Worm (Caenorhabditis elegans) whole organism, dauer: Measurements from ENCODE around the gene xbp-1.

Experiments
- unc-62 ChIP-seq: sonication (generic microtip); optimal IDR thresholded peaks from 2 replicates; lab custom pipeline; 2017; ENCODE audit warnings: missing biosample characterization, missing genetic modification reagents, missing genetic modification characterization

xbp-1 gene

DNA sequence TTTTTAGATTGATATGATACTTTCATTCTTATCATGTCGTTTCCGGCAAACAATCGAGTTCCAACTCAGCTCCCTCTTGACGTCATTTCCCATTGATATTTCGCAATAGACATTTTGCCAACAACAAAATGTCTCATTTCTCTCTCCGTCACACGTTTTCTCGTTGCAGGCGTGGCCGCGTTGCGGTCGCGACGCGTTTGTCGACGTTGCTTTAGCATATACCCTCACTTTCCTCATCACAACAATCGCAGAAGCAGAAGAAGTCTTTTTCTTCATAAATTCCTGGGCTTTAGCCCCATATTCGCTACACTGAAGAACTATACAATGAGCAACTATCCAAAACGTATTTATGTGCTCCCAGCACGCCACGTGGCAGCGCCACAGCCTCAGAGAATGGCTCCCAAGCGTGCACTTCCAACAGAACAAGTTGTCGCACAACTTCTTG is at the start of gene xbp-1:
Gene xbp-1, plus strand, starts transcription at position 151 of the 445 bp plus-strand sequence.
- TF ChIP-seq unc-62 (GFP tag; lab: Kevin White, UChicago) = no peak

DNA sequence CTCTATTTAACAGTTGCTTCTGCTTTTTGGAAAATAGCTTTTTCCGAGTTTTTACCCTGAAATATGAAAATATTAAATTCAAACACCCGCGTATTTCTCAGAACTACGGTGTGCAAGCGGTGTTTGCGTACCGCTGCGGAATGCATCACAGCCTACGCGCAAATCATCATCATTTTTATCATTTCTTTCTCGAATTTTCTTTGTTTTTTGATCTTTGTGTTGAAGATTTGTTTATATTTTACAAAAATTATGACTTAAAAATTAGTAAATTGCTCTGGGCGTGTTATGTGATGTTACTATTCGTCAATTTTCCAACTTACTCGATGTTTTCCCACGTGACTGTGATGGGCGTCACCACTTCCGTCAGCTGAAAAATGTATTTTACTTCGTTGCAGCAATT is 42.7 kb upstream of the xbp-1 start:
- no peak for TF ChIP-seq unc-62 (GFP tag; lab: Kevin White, UChicago)

DNA sequence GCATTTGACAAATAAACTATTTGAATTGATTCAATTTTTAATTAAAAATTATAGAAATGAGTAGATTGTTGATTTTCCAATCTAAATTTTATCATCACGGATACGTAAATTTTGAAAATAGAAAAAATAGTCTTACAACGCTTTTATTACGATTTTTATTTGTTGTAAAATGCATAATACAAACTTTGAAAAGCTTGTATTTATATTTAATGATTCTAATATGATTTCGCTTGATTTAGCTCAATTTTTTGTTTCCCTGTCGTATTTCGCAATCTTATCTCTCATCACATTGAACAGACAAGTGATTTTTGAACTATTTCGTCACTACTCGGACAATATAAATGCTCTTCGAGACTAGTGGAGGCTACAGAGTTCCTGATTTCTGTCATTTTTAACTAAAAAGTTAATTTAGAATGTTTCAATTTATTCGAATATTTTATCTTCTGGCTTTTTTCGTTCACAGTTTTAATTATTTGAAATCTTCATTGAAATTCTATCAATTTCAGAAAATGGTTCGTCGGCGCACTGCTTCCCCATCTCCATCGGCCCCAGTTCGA is 42.0 kb upstream of the xbp-1 start, which contains the start of the genes wht-3 and har-1:
Gene wht-3, minus strand, starts transcription at position 51 of the 557 bp plus-strand sequence.
Gene har-1, plus strand, starts transcription at position 507 of the 557 bp plus-strand sequence.
- no peak for TF ChIP-seq unc-62 (GFP tag; lab: Kevin White, UChicago)

DNA sequence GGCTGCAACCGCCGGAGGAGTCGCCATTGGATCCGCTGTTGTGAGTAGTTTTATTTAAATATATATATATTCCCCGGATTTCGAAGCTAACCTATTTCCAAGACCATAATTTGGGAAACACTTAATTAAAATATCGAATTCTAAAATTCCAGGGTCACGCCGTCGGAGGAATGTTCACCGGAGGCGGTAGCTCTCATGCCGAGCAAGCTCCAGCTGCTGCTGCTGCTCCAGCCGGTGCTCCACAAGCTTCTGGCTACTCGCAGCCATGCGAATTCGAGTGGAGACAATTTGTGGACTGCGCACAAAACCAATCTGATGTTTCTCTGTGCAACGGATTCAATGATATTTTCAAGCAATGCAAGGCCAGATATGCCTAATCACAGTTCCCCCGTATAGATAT is 41.3 kb upstream of the xbp-1 start:
- no peak for TF ChIP-seq unc-62 (GFP tag; lab: Kevin White, UChicago)

DNA sequence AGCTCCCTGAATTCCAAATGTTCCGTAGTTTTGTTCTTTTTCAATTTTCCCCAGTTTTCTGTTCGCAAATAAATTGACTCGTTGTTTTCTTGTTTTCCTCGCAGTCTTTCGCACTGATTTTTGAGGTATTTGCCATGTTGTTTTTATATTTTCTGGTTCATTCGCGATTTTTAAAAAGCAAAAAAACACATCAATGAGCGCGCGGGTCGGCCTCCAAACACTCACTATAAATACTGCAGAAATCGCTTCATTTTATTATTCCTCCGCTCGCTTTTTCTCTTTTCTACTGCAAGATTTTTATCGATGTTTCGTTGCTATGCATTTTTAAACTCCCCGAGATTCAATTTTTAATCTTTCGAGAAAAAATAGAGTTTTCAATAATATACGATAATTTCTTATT is 40.8 kb upstream of the xbp-1 start:
- TF ChIP-seq unc-62 (GFP tag; lab: Kevin White, UChicago) = no peak

DNA sequence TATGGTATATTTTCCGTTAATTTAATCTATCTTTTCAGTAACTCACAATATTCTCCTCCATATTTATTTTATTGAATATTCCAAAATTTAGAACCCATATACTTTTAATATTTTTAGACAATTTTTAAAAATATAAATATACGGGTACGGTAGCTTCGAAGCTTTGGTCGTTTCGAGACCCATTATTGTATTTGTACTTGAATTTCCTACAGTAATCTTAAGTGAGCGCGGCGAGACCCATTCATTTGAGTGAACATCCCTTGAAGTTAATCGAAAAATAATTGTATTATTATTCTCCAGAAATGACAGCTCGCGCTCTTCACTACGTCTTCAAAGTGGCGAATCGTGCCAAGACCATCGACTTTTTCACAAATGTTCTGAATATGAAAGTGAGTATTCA is 40.3 kb upstream of the xbp-1 start, which contains the start of gene glod-4:
Gene glod-4, plus strand, starts transcription at position 301 of the 400 bp plus-strand sequence.
- no peak for TF ChIP-seq unc-62 (GFP tag; lab: Kevin White, UChicago)

DNA sequence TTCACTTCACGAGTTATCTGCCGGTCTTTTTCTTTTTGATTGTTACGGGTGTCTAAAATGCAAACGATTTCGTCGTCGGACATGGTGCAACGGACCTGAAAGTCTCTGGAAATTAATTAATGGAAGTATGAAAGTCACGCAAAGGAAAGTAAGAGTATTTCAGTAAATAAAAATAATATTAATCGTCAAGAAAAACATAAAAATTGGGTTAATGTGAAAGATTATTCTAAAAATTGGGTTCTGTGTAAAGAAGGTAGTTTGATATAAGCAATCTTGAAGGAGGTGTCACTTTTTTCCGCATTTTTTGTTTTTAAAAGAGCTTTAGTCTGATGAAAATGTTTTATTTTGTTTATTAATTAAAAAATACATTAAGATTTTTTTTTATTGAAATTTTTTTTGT is 36.3 kb upstream of the xbp-1 start, which contains the start of gene C16C10.9:
Gene C16C10.9, minus strand, starts transcription at position 101 of the 400 bp plus-strand sequence.
- no peak for TF ChIP-seq unc-62 (GFP tag; lab: Kevin White, UChicago)

DNA sequence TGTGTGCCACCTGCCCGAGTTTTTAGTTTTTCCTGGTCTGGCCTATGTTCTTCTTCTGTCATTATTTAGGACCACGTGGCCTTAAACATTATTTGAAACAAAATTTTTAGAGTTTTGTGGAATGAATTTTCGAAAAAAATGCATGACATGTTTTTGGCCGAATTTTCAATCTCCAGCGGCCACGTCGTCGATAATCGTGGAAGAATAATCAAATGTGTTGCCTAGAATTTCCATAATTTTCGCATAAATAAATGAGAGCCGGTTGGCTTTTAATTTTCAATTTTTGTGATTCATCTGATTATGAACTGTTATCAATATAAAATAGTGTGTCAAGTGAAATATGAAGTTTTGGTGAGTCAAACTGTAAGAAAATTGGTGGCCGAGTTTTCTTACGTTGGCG is 32.7 kb upstream of the xbp-1 start, which contains the start of gene C01G12.16:
Gene C01G12.16, plus strand, starts transcription at position 301 of the 400 bp plus-strand sequence.
- TF ChIP-seq unc-62 (GFP tag; lab: Kevin White, UChicago) = no peak

DNA sequence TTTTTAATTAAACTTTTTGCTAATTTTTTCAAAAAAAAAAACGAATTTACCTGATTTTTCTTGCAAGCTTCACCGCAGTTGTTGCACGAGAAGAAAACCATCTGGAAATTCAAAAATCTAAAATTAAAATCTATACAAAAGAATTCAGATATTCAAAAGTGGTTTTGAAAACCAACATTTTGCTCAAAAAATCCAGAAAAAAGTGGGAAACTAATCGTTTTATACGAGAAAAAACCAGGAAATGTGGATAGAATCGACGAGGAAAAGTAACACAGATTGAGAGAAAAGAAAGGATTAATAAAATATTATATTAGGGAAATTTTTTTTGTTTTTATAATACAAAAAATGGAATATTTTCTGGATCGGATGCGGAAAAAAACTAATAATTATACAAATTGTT is 29.5 kb upstream of the xbp-1 start, which contains the start of gene C16C10.8:
Gene C16C10.8, minus strand, starts transcription at position 101 of the 400 bp plus-strand sequence.
- no peak for TF ChIP-seq unc-62 (GFP tag; lab: Kevin White, UChicago)

DNA sequence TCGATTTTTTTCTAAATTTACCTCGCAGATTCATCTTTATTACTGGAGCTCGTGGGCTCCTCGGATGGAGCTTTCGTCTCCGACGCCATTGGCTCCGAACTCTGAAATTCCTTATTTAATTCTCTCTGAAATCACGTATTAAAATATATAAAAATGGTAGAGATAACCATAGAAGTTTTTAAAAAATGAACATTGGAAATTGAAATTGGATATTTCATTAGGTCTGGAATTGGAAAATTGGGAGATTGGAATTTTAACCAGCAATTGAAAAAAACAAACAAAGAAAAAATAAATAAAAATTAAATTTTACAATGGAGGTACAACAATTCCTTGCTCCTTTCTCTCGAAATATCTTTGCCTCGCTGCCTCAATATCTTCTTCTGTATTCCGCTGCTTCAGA is 26.9 kb upstream of the xbp-1 start, which contains the start of gene rnf-5:
Gene rnf-5, minus strand, starts transcription at position 101 of the 400 bp plus-strand sequence.
- TF ChIP-seq unc-62 (GFP tag; lab: Kevin White, UChicago) = no peak

DNA sequence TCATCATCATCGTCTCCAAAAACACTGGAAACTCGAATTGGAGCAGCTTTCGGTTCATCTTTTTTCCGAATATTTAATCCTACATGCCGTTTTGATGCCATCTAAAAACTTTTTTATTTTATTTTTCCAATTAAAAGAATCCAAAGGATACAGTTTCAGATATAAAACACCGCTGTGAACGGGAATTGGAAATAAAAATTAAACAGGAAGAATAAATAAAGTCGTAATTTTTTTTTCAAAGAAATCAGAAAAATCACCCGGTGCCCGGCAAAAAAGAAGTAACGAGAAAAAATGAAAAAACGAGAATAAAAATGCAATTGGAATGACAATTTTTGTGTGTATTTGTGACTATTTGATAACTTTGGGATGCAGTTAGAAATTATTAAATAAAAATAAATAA is 24.9 kb upstream of the xbp-1 start, which contains the start of gene ccdc-55:
Gene ccdc-55, minus strand, starts transcription at position 101 of the 400 bp plus-strand sequence.
- TF ChIP-seq unc-62 (GFP tag; lab: Kevin White, UChicago) = no peak

DNA sequence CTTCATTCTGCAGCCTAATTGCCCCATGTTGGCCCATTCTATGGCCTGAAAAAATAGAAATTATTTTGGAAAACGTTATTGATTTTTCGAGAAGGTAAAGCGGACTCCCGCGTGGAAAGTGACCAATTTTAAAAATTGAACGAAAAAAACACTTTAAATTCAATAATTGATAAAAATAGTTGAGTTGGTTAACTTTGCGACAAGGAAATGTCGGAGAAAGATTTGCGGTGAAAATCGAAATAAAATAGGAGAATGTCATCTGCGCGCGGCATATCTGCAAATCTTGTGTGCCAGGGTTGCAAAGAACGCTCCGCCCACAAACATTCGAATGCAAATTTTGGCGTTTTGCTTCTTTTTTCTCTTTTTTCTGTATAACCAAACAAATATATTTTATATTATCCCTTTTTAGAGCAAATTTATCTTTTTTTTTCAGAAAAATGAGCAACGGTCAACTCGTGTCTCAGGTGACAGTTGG is 22.7 kb upstream of the xbp-1 start, which contains the start of the genes rnf-121 and C16C10.4:
Gene rnf-121, minus strand, starts transcription at position 51 of the 475 bp plus-strand sequence.
Gene C16C10.4, plus strand, starts transcription at position 434 of the 475 bp plus-strand sequence.
- no peak for TF ChIP-seq unc-62 (GFP tag; lab: Kevin White, UChicago)

DNA sequence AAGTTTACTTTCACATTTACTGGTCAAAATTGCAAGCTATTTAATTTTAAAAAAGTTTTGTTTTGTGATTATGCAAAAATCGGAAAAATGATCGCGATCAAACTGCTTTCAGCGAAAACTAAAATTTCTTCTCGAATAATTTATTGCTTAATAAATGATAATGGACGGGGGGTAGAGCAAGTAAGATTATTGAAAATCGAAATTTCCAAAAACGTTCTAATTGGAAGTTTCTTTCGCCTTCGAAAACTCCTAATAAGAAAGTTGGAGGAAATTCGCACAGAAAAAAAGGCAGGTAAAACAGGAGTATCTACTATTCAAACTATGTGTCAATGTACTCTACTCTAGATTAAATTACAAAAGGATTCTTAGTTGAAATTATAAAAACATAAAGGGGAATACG is 21.4 kb upstream of the xbp-1 start:
- TF ChIP-seq unc-62 (GFP tag; lab: Kevin White, UChicago) = no peak

DNA sequence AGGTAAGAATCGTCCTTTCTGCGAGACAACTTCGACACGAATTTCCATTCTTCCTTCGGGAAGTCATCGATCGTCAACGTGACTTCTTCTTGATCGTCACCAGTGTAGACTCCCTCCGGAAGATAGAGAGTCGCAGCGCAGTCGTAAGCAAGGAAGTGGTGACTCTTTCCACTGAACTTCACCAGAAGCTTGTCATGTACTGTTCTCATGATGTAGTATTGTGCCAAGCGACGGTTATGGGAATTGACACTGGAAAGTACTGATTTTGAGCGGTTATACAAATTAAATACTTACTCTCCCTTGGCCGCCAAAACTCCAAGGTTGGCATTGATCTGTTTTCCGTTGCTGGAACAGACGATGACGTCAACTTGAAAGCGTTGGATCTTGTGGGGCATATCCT is 18.1 kb upstream of the xbp-1 start:
- no peak for TF ChIP-seq unc-62 (GFP tag; lab: Kevin White, UChicago)

DNA sequence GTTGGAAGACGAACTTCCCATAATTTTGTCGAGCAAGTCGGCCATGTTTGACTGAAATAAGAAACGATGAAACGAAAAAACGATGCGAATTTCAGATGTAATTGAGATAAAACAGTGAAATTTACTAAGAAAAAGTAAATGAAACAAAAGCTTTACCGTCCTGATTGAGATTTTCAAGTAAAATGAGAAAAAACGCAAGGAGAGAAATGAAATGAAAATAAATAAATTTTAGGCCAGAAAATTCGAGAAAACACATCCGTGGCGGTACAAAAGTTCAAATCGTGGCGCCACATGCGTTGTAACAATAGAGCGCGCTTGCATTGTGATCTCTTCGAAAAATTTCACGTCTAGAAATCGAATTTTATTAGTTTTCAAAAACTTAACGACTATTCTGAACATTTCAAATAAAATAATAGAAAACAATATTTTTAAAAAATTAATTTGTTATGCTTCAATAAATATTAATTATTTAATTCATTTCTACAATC is 17.5 kb upstream of the xbp-1 start, which contains the start of the genes hrde-1 and C16C10.13:
Gene hrde-1, minus strand, starts transcription at position 51 of the 488 bp plus-strand sequence.
Gene C16C10.13, plus strand, starts transcription at position 332 of the 488 bp plus-strand sequence.
- TF ChIP-seq unc-62 (GFP tag; lab: Kevin White, UChicago) = no peak

DNA sequence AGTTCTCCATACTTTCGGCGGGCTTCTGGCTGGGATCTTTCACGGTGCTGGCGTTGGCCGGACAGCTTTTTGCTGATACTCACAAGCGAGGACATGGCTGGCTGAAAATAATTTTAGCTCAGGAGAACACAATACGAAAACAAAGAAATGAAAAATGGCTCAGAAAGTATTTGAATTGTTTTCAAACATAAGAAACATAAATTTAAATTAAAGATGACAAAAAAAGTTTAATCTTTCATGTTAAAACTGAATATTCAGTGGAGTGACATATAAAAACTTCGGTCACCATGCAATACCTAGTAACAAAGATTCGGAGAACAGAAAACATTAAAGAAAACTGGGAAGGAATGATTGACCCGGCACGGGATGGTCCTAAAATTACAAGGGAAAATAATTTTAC is 15.0 kb upstream of the xbp-1 start, which contains the start of gene C16C10.2:
Gene C16C10.2, minus strand, starts transcription at position 101 of the 400 bp plus-strand sequence.
- TF ChIP-seq unc-62 (GFP tag; lab: Kevin White, UChicago) = no peak
